Worm (Caenorhabditis elegans) whole organism, L1 larva: ENCODE measurements around the gene srbc-57.

Experiments used
- C04F5.9 ChIP-seq: sonication (generic microtip); optimal IDR thresholded peaks from 2 replicates; lab custom pipeline; 2016; ENCODE audit warnings: missing genetic modification characterization, missing compliant biosample characterization
- F16B12.6 ChIP-seq: fragments of 150-350 bp; optimal IDR thresholded peaks from 2 replicates; lab custom pipeline; 2014; ENCODE audit warnings: missing biosample characterization, missing genetic modification characterization
- aha-1 ChIP-seq: fragments of 150-350 bp; optimal IDR thresholded peaks from 2 replicates; lab custom pipeline; 2014; ENCODE audit warnings: missing biosample characterization, missing genetic modification characterization
- alr-1 ChIP-seq: fragments of 200-800 bp; sonication (Bioruptor generic); optimal IDR thresholded peaks from 2 replicates; lab custom pipeline; 2018; ENCODE audit warnings: borderline replicate concordance, mild to moderate bottlenecking, missing genetic modification characterization, missing compliant biosample characterization
- ama-1 ChIP-seq: fragments of 150-350 bp; optimal IDR thresholded peaks from 2 replicates; lab custom pipeline; 2014
- blmp-1 ChIP-seq: fragments of 150-350 bp; optimal IDR thresholded peaks from 2 replicates; lab custom pipeline; 2014; ENCODE audit warnings: missing biosample characterization, missing genetic modification characterization
- ceh-63 ChIP-seq: fragments of 200-800 bp; sonication (Bioruptor generic); optimal IDR thresholded peaks from 2 replicates; lab custom pipeline; 2018; ENCODE audit warnings: mild to moderate bottlenecking, missing genetic modification characterization, missing compliant biosample characterization
- ceh-82 ChIP-seq, 3 experiments: fragments of 150-350 bp in 1 of 3; sonication (generic microtip) in 2 of 3; optimal IDR thresholded peaks; 2 replicates each; lab custom pipeline; 2014 to 2017; ENCODE audit warnings: missing biosample characterization in 3 of 3, missing genetic modification characterization in 3 of 3
- ceh-88 ChIP-seq: fragments of 200-800 bp; sonication (Bioruptor generic); IDR thresholded peaks from 2 replicates; pipeline ENCODE4 v1.3.6; 2022; ENCODE audit warnings: missing genetic modification characterization, missing compliant biosample characterization
- ceh-90 ChIP-seq: sonication (generic microtip); optimal IDR thresholded peaks from 2 replicates; lab custom pipeline; 2016; ENCODE audit warnings: missing genetic modification characterization, missing compliant biosample characterization
- efl-3 ChIP-seq: fragments of 200-800 bp; sonication (Bioruptor generic); optimal IDR thresholded peaks from 2 replicates; lab custom pipeline; 2018; ENCODE audit warnings: mild to moderate bottlenecking, missing genetic modification characterization, missing compliant biosample characterization
- egl-27 ChIP-seq, 2 experiments: fragments of 150-350 bp in 1 of 2; sonication (generic microtip); optimal IDR thresholded peaks; 3 replicates each; lab custom pipeline; 2017 to 2018; ENCODE audit warnings: missing biosample characterization in 2 of 2, missing genetic modification characterization in 2 of 2, missing genetic modification reagents in 2 of 2
- fkh-10 ChIP-seq: sonication (generic microtip); optimal IDR thresholded peaks from 2 replicates; lab custom pipeline; 2017; ENCODE audit warnings: missing biosample characterization, missing genetic modification reagents, missing genetic modification characterization
- fos-1 ChIP-seq: fragments of 150-350 bp; optimal IDR thresholded peaks from 2 replicates; lab custom pipeline; 2014; ENCODE audit warnings: missing biosample characterization, missing genetic modification characterization
- grh-1 ChIP-seq: fragments of 200-800 bp; sonication (Bioruptor generic); IDR thresholded peaks from 2 replicates; pipeline ENCODE4 v1.3.6; 2022; ENCODE audit warnings: missing genetic modification reagents, missing genetic modification characterization, missing compliant biosample characterization
- hpl-2 ChIP-seq: fragments of 150-350 bp; optimal IDR thresholded peaks from 2 replicates; lab custom pipeline; 2014; ENCODE audit warnings: missing biosample characterization, missing genetic modification reagents, missing genetic modification characterization
- irx-1 ChIP-seq: sonication (generic microtip); optimal IDR thresholded peaks from 2 replicates; lab custom pipeline; 2016; ENCODE audit warnings: missing genetic modification characterization, missing compliant biosample characterization
- lin-13 ChIP-seq: fragments of 150-350 bp; optimal IDR thresholded peaks from 2 replicates; lab custom pipeline; 2014; ENCODE audit warnings: missing biosample characterization, missing genetic modification reagents, missing genetic modification characterization
- lin-15B ChIP-seq: fragments of 150-350 bp; sonication (generic microtip); optimal IDR thresholded peaks from 3 replicates; lab custom pipeline; 2014; ENCODE audit warnings: missing biosample characterization, missing genetic modification characterization
- lin-39 ChIP-seq: fragments of 150-350 bp; optimal IDR thresholded peaks from 2 replicates; lab custom pipeline; 2014; ENCODE audit warnings: missing biosample characterization, missing genetic modification reagents, missing genetic modification characterization
- lir-3 ChIP-seq: sonication (generic microtip); optimal IDR thresholded peaks from 2 replicates; lab custom pipeline; 2016; ENCODE audit warnings: mild to moderate bottlenecking, missing genetic modification characterization, moderate library complexity, missing compliant biosample characterization; ENCODE audit not compliant: poor library complexity
- mab-9 ChIP-seq: fragments of 200-800 bp; sonication (Bioruptor generic); IDR thresholded peaks from 2 replicates; pipeline ENCODE4 v1.3.6; 2022; ENCODE audit warnings: missing genetic modification reagents, missing genetic modification characterization, missing compliant biosample characterization
- mdl-1 ChIP-seq, 2 experiments: fragments of 150-350 bp; optimal IDR thresholded peaks; 2 replicates each; lab custom pipeline; 2014 to 2017; ENCODE audit warnings: missing biosample characterization in 2 of 2, missing genetic modification characterization in 2 of 2, inconsistent platforms in 1 of 2
- nhr-12 ChIP-seq: sonication (generic microtip); optimal IDR thresholded peaks from 2 replicates; lab custom pipeline; 2017; ENCODE audit warnings: missing biosample characterization, missing genetic modification characterization
- nhr-237 ChIP-seq: fragments of 150-350 bp; optimal IDR thresholded peaks from 2 replicates; lab custom pipeline; 2014; ENCODE audit warnings: missing biosample characterization, missing genetic modification characterization
- nhr-71 ChIP-seq: sonication (generic microtip); optimal IDR thresholded peaks from 2 replicates; lab custom pipeline; 2016; ENCODE audit warnings: mild to moderate bottlenecking, missing genetic modification characterization, moderate library complexity, missing compliant biosample characterization
- nhr-76 ChIP-seq: sonication (generic microtip); optimal IDR thresholded peaks from 2 replicates; lab custom pipeline; 2017; ENCODE audit warnings: missing biosample characterization, missing genetic modification characterization
- nhr-85 ChIP-seq: sonication (generic microtip); peaks from one replicate; lab custom pipeline; 2016; ENCODE audit warnings: missing genetic modification characterization, inconsistent platforms, missing compliant biosample characterization
- nhr-90 ChIP-seq: sonication (generic microtip); optimal IDR thresholded peaks from 2 replicates; lab custom pipeline; 2016; ENCODE audit warnings: mild to moderate bottlenecking, missing genetic modification characterization, missing compliant biosample characterization; ENCODE audit not compliant: poor library complexity
- pag-3 ChIP-seq: sonication (generic microtip); optimal IDR thresholded peaks from 2 replicates; lab custom pipeline; 2017; ENCODE audit warnings: missing genetic modification characterization, mild to moderate bottlenecking, missing compliant biosample characterization, antibody characterized with exemption, borderline replicate concordance; ENCODE audit not compliant: insufficient read depth
- pqm-1 ChIP-seq: sonication (generic microtip); optimal IDR thresholded peaks from 3 replicates; lab custom pipeline; 2017; ENCODE audit warnings: missing biosample characterization, missing genetic modification characterization
- rnt-1 ChIP-seq: sonication (generic microtip); optimal IDR thresholded peaks from 2 replicates; lab custom pipeline; 2016; ENCODE audit warnings: mild to moderate bottlenecking, missing genetic modification characterization, moderate library complexity, missing compliant biosample characterization
- skn-1 ChIP-seq: fragments of 150-350 bp; optimal IDR thresholded peaks from 2 replicates; lab custom pipeline; 2014; ENCODE audit warnings: missing biosample characterization, missing genetic modification characterization
- snpc-4 ChIP-seq: fragments of 150-350 bp; optimal IDR thresholded peaks from 2 replicates; lab custom pipeline; 2014; ENCODE audit warnings: missing biosample characterization, missing genetic modification characterization
- sptf-1 ChIP-seq: fragments of 150-350 bp; optimal IDR thresholded peaks from 2 replicates; lab custom pipeline; 2014; ENCODE audit warnings: missing biosample characterization, missing genetic modification characterization
- swsn-7 ChIP-seq: sonication (generic microtip); optimal IDR thresholded peaks from 2 replicates; lab custom pipeline; 2016; ENCODE audit warnings: missing genetic modification characterization, missing compliant biosample characterization
- tlp-1 ChIP-seq: fragments of 150-350 bp; optimal IDR thresholded peaks from 2 replicates; lab custom pipeline; 2014; ENCODE audit warnings: missing biosample characterization, missing genetic modification characterization
- vab-15 ChIP-seq: sonication (generic microtip); optimal IDR thresholded peaks from 2 replicates; lab custom pipeline; 2017; ENCODE audit warnings: missing genotype, mild to moderate bottlenecking, missing genetic modification characterization, missing compliant biosample characterization
- zag-1 ChIP-seq: fragments of 150-350 bp; optimal IDR thresholded peaks from 2 replicates; lab custom pipeline; 2014; ENCODE audit warnings: missing biosample characterization, missing genetic modification characterization
- ztf-11 ChIP-seq, 2 experiments: sonication (generic microtip); optimal IDR thresholded peaks; 2 replicates each; lab custom pipeline; 2016 to 2017; ENCODE audit warnings: missing genetic modification characterization in 2 of 2, missing biosample characterization in 1 of 2, missing compliant biosample characterization in 1 of 2

The srbc-57 gene

ce11 chrV:433898-434297 is 34.5 kb downstream of the srbc-57 start, which contains the start of gene B0554.2:
Gene B0554.2 (plus strand): TSS chrV:434198.
- TF ChIP-seq hpl-2 (no peak), rnt-1 (tag; lab: Kevin White, UChicago) (no peak), tlp-1 (tag; lab: Kevin White, UChicago) (no peak), ceh-88 (GFP tag; lab: Robert Waterston, UW) (no peak), fos-1 (tag; lab: Kevin White, UChicago) (no peak)

- TF ChIP-seq sptf-1 (tag; lab: Kevin White, UChicago) = no peak
- no peak for TF ChIP-seq C04F5.9 (tag; lab: Kevin White, UChicago)
- no peak for TF ChIP-seq nhr-90
- TF ChIP-seq efl-3 (GFP tag; lab: Kevin White, UChicago) = no peak
- TF ChIP-seq mab-9 (GFP tag; lab: Robert Waterston, UW) = no peak
- TF ChIP-seq fkh-10 (GFP tag; lab: Kevin White, UChicago) = no peak
- TF ChIP-seq pag-3 = no peak
- no peak for TF ChIP-seq ceh-63 (GFP tag; lab: Kevin White, UChicago)
- no peak for TF ChIP-seq nhr-12 (tag; lab: Kevin White, UChicago)
- no peak for TF ChIP-seq lin-15B (tag; lab: Kevin White, UChicago)
Measured at ce11 chrV:432991-433390, 35.4 kb downstream of the srbc-57 start.

- no peak for TF ChIP-seq nhr-85
- no peak for TF ChIP-seq lin-39 (tag; lab: Kevin White, UChicago)
- TF ChIP-seq ceh-90 (tag; lab: Kevin White, UChicago) = no peak
- no peak for TF ChIP-seq vab-15
- TF ChIP-seq lin-13 = no peak
- no peak for TF ChIP-seq nhr-71 (tag; lab: Kevin White, UChicago)
- no peak for TF ChIP-seq lir-3 (tag; lab: Kevin White, UChicago)
- no peak for TF ChIP-seq F16B12.6 (tag; lab: Kevin White, UChicago)
- TF ChIP-seq pqm-1 = no peak
- TF ChIP-seq snpc-4 (tag; lab: Kevin White, UChicago) = no peak
Measured at ce11 chrV:428844-429243, 39.5 kb downstream of the srbc-57 start, which contains the start of gene B0554.4. Gene B0554.4 (plus strand): TSS chrV:429144.

ce11 chrV:424140-424539 is 44.2 kb downstream of the srbc-57 start, which contains the start of gene B0554.5:
Gene B0554.5 (plus strand): TSS chrV:424440.
- TF ChIP-seq mdl-1 (tag; optimal IDR thresholded peaks at IDR 0.05; lab: Kevin White, UChicago) (no peak), ztf-11 (tag; optimal IDR thresholded peaks at IDR 0.05; lab: Kevin White, UChicago) (no peak), skn-1 (tag; lab: Kevin White, UChicago) (no peak), swsn-7 (no peak), nhr-76 (no peak)
- TF ChIP-seq, all 84 proteins: peak for 0

ce11 chrV:422133-422532 is 46.2 kb downstream of the srbc-57 start, which contains the start of gene dod-20:
Gene dod-20 (plus strand): TSS chrV:422433.
- TF ChIP-seq ztf-11 (tag; optimal IDR thresholded peaks at IDR 0.05; lab: Kevin White, UChicago) (no peak), alr-1 (tag; lab: Kevin White, UChicago) (no peak), zag-1 (tag; lab: Kevin White, UChicago) (no peak), F16B12.6 (tag; lab: Kevin White, UChicago) (no peak), rnt-1 (tag; lab: Kevin White, UChicago) (no peak), egl-27 (tag; optimal IDR thresholded peaks at IDR 0.05; lab: Kevin White, UChicago) (no peak), ceh-82 (tag; optimal IDR thresholded peaks at IDR 0.05; lab: Kevin White, UChicago) (no peak), hpl-2 (no peak), ama-1 (lab: Kevin White, UChicago) (no peak), aha-1 (tag; lab: Kevin White, UChicago) (no peak), pqm-1 (no peak), nhr-237 (tag; lab: Kevin White, UChicago) (no peak), mab-9 (GFP tag; lab: Robert Waterston, UW) (no peak), sptf-1 (tag; lab: Kevin White, UChicago) (no peak), grh-1 (GFP tag; lab: Robert Waterston, UW) (no peak), irx-1 (tag; lab: Kevin White, UChicago) (no peak), blmp-1 (tag; lab: Kevin White, UChicago) (no peak)
